Worm (Caenorhabditis elegans): Measurements from ENCODE around the gene T19H12.6.

The T19H12.6 gene

ce11 chrV:4877587-4877986 is at the start of gene T19H12.6:
TSS of gene T19H12.6 (minus strand) at chrV:4877687.
- TF ChIP-seq pha-4 (GFP tag; IDR thresholded peaks at IDR 0.05): no peak
- no peak for TF ChIP-seq pha-4 (tag; optimal IDR thresholded peaks at IDR 0.05)
- TF ChIP-seq nhr-10 (tag; optimal IDR thresholded peaks at IDR 0.05): no peak
- no peak for TF ChIP-seq skn-1 (tag; optimal IDR thresholded peaks at IDR 0.05)
- no peak for TF ChIP-seq tra-1 (GFP tag; IDR thresholded peaks at IDR 0.05)
- TF ChIP-seq F37D6.2 (tag; optimal IDR thresholded peaks at IDR 0.05): no peak
- no peak for TF ChIP-seq nhr-48 (tag; optimal IDR thresholded peaks at IDR 0.05)
- TF ChIP-seq lin-15B (tag; optimal IDR thresholded peaks at IDR 0.05): no peak
- TF ChIP-seq sdz-12 (GFP tag; optimal IDR thresholded peaks at IDR 0.05): no peak
- TF ChIP-seq daf-16 (GFP tag; optimal IDR thresholded peaks at IDR 0.05): no peak
- no peak for TF ChIP-seq daf-16 (tag; optimal IDR thresholded peaks at IDR 0.05)
- TF ChIP-seq unc-62 (GFP tag; optimal IDR thresholded peaks at IDR 0.05 in 1 of 2): no peak
- TF ChIP-seq unc-62 (tag; optimal IDR thresholded peaks at IDR 0.05): no peak
- TF ChIP-seq fkh-10 (GFP tag; optimal IDR thresholded peaks at IDR 0.05): no peak
- no peak for TF ChIP-seq Y5F2A.4 (GFP tag; optimal IDR thresholded peaks at IDR 0.05)
- no peak for TF ChIP-seq ceh-32 (tag; optimal IDR thresholded peaks at IDR 0.05; ENCODE audit: poor library complexity)
- no peak for TF ChIP-seq ZK337.2 (GFP tag; IDR thresholded peaks at IDR 0.05)
- no peak for TF ChIP-seq nhr-11 (tag; optimal IDR thresholded peaks at IDR 0.05)
- TF ChIP-seq aha-1 (tag): no peak
- no peak for TF ChIP-seq lsy-2 (tag; optimal IDR thresholded peaks at IDR 0.05)

- TF ChIP-seq ceh-28 (tag; optimal IDR thresholded peaks at IDR 0.05): no peak
- TF ChIP-seq unc-62 (GFP tag; optimal IDR thresholded peaks at IDR 0.05 in 1 of 2): peak in 1 of 2 experiments; percentile 65
- no peak for TF ChIP-seq unc-62 (tag; optimal IDR thresholded peaks at IDR 0.05)
Observed at ce11 chrV:4926371-4926770, 48.9 kb upstream of the T19H12.6 start, which contains the start of gene srh-21. TSS of gene srh-21 (plus strand) at chrV:4926671.

- TF ChIP-seq arid-1 (GFP tag; conservative IDR thresholded peaks at IDR 0.05) (no peak), lin-29 (GFP tag; IDR thresholded peaks at IDR 0.05) (no peak), lim-7 (GFP tag; IDR thresholded peaks at IDR 0.05) (no peak), lin-1 (GFP tag; IDR thresholded peaks at IDR 0.05) (no peak), duxl-1 (tag; optimal IDR thresholded peaks at IDR 0.05; ENCODE audit: poor library complexity) (no peak), daf-12 (tag; optimal IDR thresholded peaks at IDR 0.05) (no peak), hlh-11 (tag; optimal IDR thresholded peaks at IDR 0.05) (no peak), nhr-102 (tag; optimal IDR thresholded peaks at IDR 0.05) (no peak)
Observed at ce11 chrV:4924618-4925017, 47.1 kb upstream of the T19H12.6 start, which contains the start of gene srh-20. TSS of gene srh-20 (plus strand) at chrV:4924918.

- TF ChIP-seq nhr-28 (tag; optimal IDR thresholded peaks at IDR 0.05): no peak
- no peak for TF ChIP-seq F10B5.3 (tag; optimal IDR thresholded peaks at IDR 0.05)
- TF ChIP-seq snpc-1.2 (GFP tag; IDR thresholded peaks at IDR 0.05): no peak
- no peak for TF ChIP-seq cey-2 (tag; optimal IDR thresholded peaks at IDR 0.05; ENCODE audit: borderline replicate concordance, insufficient read depth)
- TF ChIP-seq lin-15B (tag; optimal IDR thresholded peaks at IDR 0.05): no peak
- no peak for TF ChIP-seq F37D6.2 (tag; optimal IDR thresholded peaks at IDR 0.05)
- no peak for TF ChIP-seq hmg-1.1 (GFP tag; IDR thresholded peaks at IDR 0.05)
- TF ChIP-seq mxl-2 (GFP tag; conservative IDR thresholded peaks at IDR 0.05): no peak
- TF ChIP-seq aha-1 (tag): no peak
- TF ChIP-seq ceh-32 (tag; optimal IDR thresholded peaks at IDR 0.05; ENCODE audit: poor library complexity): no peak
- no peak for TF ChIP-seq F49E8.2 (tag; optimal IDR thresholded peaks at IDR 0.05; ENCODE audit: borderline replicate concordance)
- no peak for TF ChIP-seq spr-1 (tag; optimal IDR thresholded peaks at IDR 0.05)
- no peak for TF ChIP-seq ztf-7 (tag; optimal IDR thresholded peaks at IDR 0.05)
- TF ChIP-seq zfp-3 (GFP tag; conservative IDR thresholded peaks at IDR 0.05): no peak
Observed at ce11 chrV:4922024-4922423, 44.5 kb upstream of the T19H12.6 start, which contains the start of gene srh-22. TSS of gene srh-22 (plus strand) at chrV:4922324.
